Worm (Caenorhabditis elegans): ENCODE results near the gene ztf-1.

ztf-1 gene

ce11 chrIII:8743796-8744404 lies 48.3 kb downstream of the ztf-1 start, which contains the start of gene ZK370.6:
Gene ZK370.6 (minus strand): TSS chrIII:8743846.
- TF ChIP-seq ztf-29 (GFP tag; IDR thresholded peaks at IDR 0.05), result no peak
- TF ChIP-seq tab-1 (GFP tag; IDR thresholded peaks at IDR 0.05), result no peak
- TF ChIP-seq ztf-23 (GFP tag; IDR thresholded peaks at IDR 0.05), result no peak
- TF ChIP-seq klf-2 (GFP tag; conservative IDR thresholded peaks at IDR 0.05), result no peak
- no peak for TF ChIP-seq T22C8.4 (GFP tag; IDR thresholded peaks at IDR 0.05)
- TF ChIP-seq flt-1 (GFP tag; IDR thresholded peaks at IDR 0.05), result no peak
- no peak for TF ChIP-seq med-1 (GFP tag; optimal IDR thresholded peaks at IDR 0.05; ENCODE audit: insufficient read depth)
- no peak for TF ChIP-seq ref-1 (GFP tag; conservative IDR thresholded peaks at IDR 0.05)
- no peak for TF ChIP-seq cog-1 (tag; optimal IDR thresholded peaks at IDR 0.05)

ce11 chrIII:8742584-8742983 lies 49.6 kb downstream of the ztf-1 start:
- TF ChIP-seq cog-1 (tag; optimal IDR thresholded peaks at IDR 0.05), result no peak
- TF ChIP-seq T22C8.4 (GFP tag; IDR thresholded peaks at IDR 0.05), result no peak
- TF ChIP-seq flt-1 (GFP tag; IDR thresholded peaks at IDR 0.05), result no peak
- TF ChIP-seq ztf-23 (GFP tag; IDR thresholded peaks at IDR 0.05), result no peak
- no peak for TF ChIP-seq ref-1 (GFP tag; conservative IDR thresholded peaks at IDR 0.05)
- no peak for TF ChIP-seq med-1 (GFP tag; optimal IDR thresholded peaks at IDR 0.05; ENCODE audit: insufficient read depth)
- no peak for TF ChIP-seq klf-2 (GFP tag; conservative IDR thresholded peaks at IDR 0.05)
- TF ChIP-seq ztf-29 (GFP tag; IDR thresholded peaks at IDR 0.05), result no peak
- no peak for TF ChIP-seq tab-1 (GFP tag; IDR thresholded peaks at IDR 0.05)

- TF ChIP-seq med-1 (GFP tag; optimal IDR thresholded peaks at IDR 0.05; ENCODE audit: insufficient read depth) (no peak), T22C8.4 (GFP tag; IDR thresholded peaks at IDR 0.05) (no peak)
Observed at ce11 chrIII:8741955-8742354, 50.2 kb downstream of the ztf-1 start.

ce11 chrIII:8741276-8741860 lies 50.8 kb downstream of the ztf-1 start, which contains the start of gene pdhk-2:
Gene pdhk-2 (minus strand): TSS chrIII:8741412.
- no peak for TF ChIP-seq ztf-29 (GFP tag; IDR thresholded peaks at IDR 0.05)
- peak; percentile 69; the same call in 1 of the 2 replicates for TF ChIP-seq tab-1 (GFP tag; IDR thresholded peaks at IDR 0.05)
- TF ChIP-seq T22C8.4 (GFP tag; IDR thresholded peaks at IDR 0.05), result no peak
- TF ChIP-seq ref-1 (GFP tag; conservative IDR thresholded peaks at IDR 0.05), result 0 out of 2 replicates have a peak, but pooled peaks have one; percentile 5
- TF ChIP-seq med-1 (GFP tag; optimal IDR thresholded peaks at IDR 0.05; ENCODE audit: insufficient read depth), result no peak
- 0 out of 2 replicates have a peak, but pooled peaks have one; percentile 63 for TF ChIP-seq klf-2 (GFP tag; conservative IDR thresholded peaks at IDR 0.05)
- peak; percentile 81 for TF ChIP-seq flt-1 (GFP tag; IDR thresholded peaks at IDR 0.05)
- peak; percentile 72 for TF ChIP-seq cog-1 (tag; optimal IDR thresholded peaks at IDR 0.05)
- peak; percentile 90 for TF ChIP-seq ztf-23 (GFP tag; IDR thresholded peaks at IDR 0.05)

ce11 chrIII:8739786-8740185 lies 52.4 kb downstream of the ztf-1 start:
- TF ChIP-seq ref-1 (GFP tag; conservative IDR thresholded peaks at IDR 0.05), result no peak
- no peak for TF ChIP-seq ztf-23 (GFP tag; IDR thresholded peaks at IDR 0.05)
- no peak for TF ChIP-seq cog-1 (tag; optimal IDR thresholded peaks at IDR 0.05)
- TF ChIP-seq ztf-29 (GFP tag; IDR thresholded peaks at IDR 0.05), result no peak
- TF ChIP-seq flt-1 (GFP tag; IDR thresholded peaks at IDR 0.05), result no peak

ce11 chrIII:8739126-8739525 lies 53.0 kb downstream of the ztf-1 start:
- TF ChIP-seq ztf-29 (GFP tag; IDR thresholded peaks at IDR 0.05), result no peak
- no peak for TF ChIP-seq tab-1 (GFP tag; IDR thresholded peaks at IDR 0.05)
- TF ChIP-seq ref-1 (GFP tag; conservative IDR thresholded peaks at IDR 0.05), result no peak
- TF ChIP-seq med-1 (GFP tag; optimal IDR thresholded peaks at IDR 0.05; ENCODE audit: insufficient read depth), result no peak
- TF ChIP-seq flt-1 (GFP tag; IDR thresholded peaks at IDR 0.05), result no peak

- TF ChIP-seq tab-1 (GFP tag; IDR thresholded peaks at IDR 0.05) (no peak), flt-1 (GFP tag; IDR thresholded peaks at IDR 0.05) (no peak), T22C8.4 (GFP tag; IDR thresholded peaks at IDR 0.05) (no peak), ztf-29 (GFP tag; IDR thresholded peaks at IDR 0.05) (no peak), ref-1 (GFP tag; conservative IDR thresholded peaks at IDR 0.05) (no peak), ztf-23 (GFP tag; IDR thresholded peaks at IDR 0.05) (no peak), med-1 (GFP tag; optimal IDR thresholded peaks at IDR 0.05; ENCODE audit: insufficient read depth) (no peak), cog-1 (tag; optimal IDR thresholded peaks at IDR 0.05) (no peak), klf-2 (GFP tag; conservative IDR thresholded peaks at IDR 0.05) (no peak)
Observed at ce11 chrIII:8738289-8738688, 53.9 kb downstream of the ztf-1 start.

ce11 chrIII:8737391-8737790 lies 54.8 kb downstream of the ztf-1 start:
- TF ChIP-seq cog-1 (tag; optimal IDR thresholded peaks at IDR 0.05) (no peak), ztf-23 (GFP tag; IDR thresholded peaks at IDR 0.05) (no peak), klf-2 (GFP tag; conservative IDR thresholded peaks at IDR 0.05) (no peak), ref-1 (GFP tag; conservative IDR thresholded peaks at IDR 0.05) (no peak), T22C8.4 (GFP tag; IDR thresholded peaks at IDR 0.05) (no peak), ztf-29 (GFP tag; IDR thresholded peaks at IDR 0.05) (no peak), flt-1 (GFP tag; IDR thresholded peaks at IDR 0.05) (no peak), tab-1 (GFP tag; IDR thresholded peaks at IDR 0.05) (no peak), med-1 (GFP tag; optimal IDR thresholded peaks at IDR 0.05; ENCODE audit: insufficient read depth) (no peak)
